Fruit fly (Drosophila melanogaster) whole organism, embryonic: Measurements from ENCODE around the gene MP1.

ENCODE experiments used
- Atf3 ChIP-seq: fragments of 200-800 bp; sonication (Bioruptor generic); optimal IDR thresholded peaks from 3 replicates; lab custom pipeline; 2016; ENCODE audit warnings: missing biosample characterization, missing genetic modification characterization
- Atf6 ChIP-seq: fragments of 200-800 bp; sonication (Bioruptor generic); IDR thresholded peaks from 2 replicates; pipeline ENCODE4 v1.3.6; 2022; ENCODE audit warnings: missing biosample characterization, missing genetic modification characterization
- B-H1 ChIP-seq: fragments of 200-800 bp; sonication (Bioruptor generic); IDR thresholded peaks from 3 replicates; pipeline ENCODE4 v1.3.6; 2022; ENCODE audit warnings: missing biosample characterization, missing genetic modification characterization
- CG11093 ChIP-seq: fragments of 200-800 bp; sonication (Bioruptor generic); IDR thresholded peaks from 3 replicates; pipeline ENCODE4 v1.3.6; 2022; ENCODE audit warnings: missing biosample characterization, missing genetic modification characterization
- CG11398 ChIP-seq: fragments of 200-800 bp; sonication (Bioruptor generic); optimal IDR thresholded peaks from 2 replicates; lab custom pipeline; 2016; ENCODE audit warnings: missing biosample characterization, missing genetic modification characterization
- CG11456 ChIP-seq: fragments of 200-800 bp; sonication (Bioruptor generic); IDR thresholded peaks from 3 replicates; pipeline ENCODE4 v1.3.6; 2022; ENCODE audit warnings: missing biosample characterization, missing genetic modification characterization
- CG11560 ChIP-seq: fragments of 200-800 bp; sonication (Bioruptor generic); IDR thresholded peaks from 3 replicates; pipeline ENCODE4 v1.3.6; 2022; ENCODE audit warnings: missing biosample characterization, missing genetic modification characterization
- CG14441 ChIP-seq: fragments of 200-800 bp; sonication (Bioruptor generic); IDR thresholded peaks from 2 replicates; pipeline ENCODE4 v1.3.6; 2022; ENCODE audit warnings: missing biosample characterization, missing genetic modification characterization
- CG14667 ChIP-seq: fragments of 200-800 bp; sonication (Bioruptor generic); IDR thresholded peaks from 2 replicates; pipeline ENCODE4 v1.3.6; 2022; ENCODE audit warnings: missing biosample characterization, missing genetic modification characterization
- CG15073 ChIP-seq: fragments of 200-800 bp; sonication (Bioruptor generic); optimal IDR thresholded peaks from 2 replicates; lab custom pipeline; 2016; ENCODE audit warnings: missing biosample characterization, missing genetic modification characterization
- CG18011 ChIP-seq: fragments of 200-800 bp; sonication (Bioruptor generic); optimal IDR thresholded peaks from 2 replicates; lab custom pipeline; 2017; ENCODE audit warnings: missing biosample characterization, missing genetic modification characterization, mild to moderate bottlenecking, moderate library complexity, missing genotype
- CG18599 ChIP-seq: fragments of 200-800 bp; sonication (Bioruptor generic); optimal IDR thresholded peaks from 3 replicates; lab custom pipeline; 2017; ENCODE audit warnings: missing biosample characterization, missing genetic modification characterization, mild to moderate bottlenecking, moderate library complexity, missing genetic modification reagents
- CG31365 ChIP-seq: fragments of 200-800 bp; sonication (Bioruptor generic); optimal IDR thresholded peaks from 2 replicates; lab custom pipeline; 2018; ENCODE audit warnings: missing biosample characterization, mild to moderate bottlenecking, missing genetic modification characterization
- CG34376 ChIP-seq: fragments of 200-800 bp; sonication (Bioruptor generic); optimal IDR thresholded peaks from 2 replicates; lab custom pipeline; 2018; ENCODE audit warnings: missing biosample characterization, mild to moderate bottlenecking, missing genetic modification characterization
- CG3726 ChIP-seq: fragments of 200-800 bp; sonication (Bioruptor generic); IDR thresholded peaks from 3 replicates; pipeline ENCODE4, ENCODE4 v1.3.6; 2022; ENCODE audit warnings: missing biosample characterization, missing genetic modification characterization
- CG4424 ChIP-seq: fragments of 200-800 bp; sonication (Bioruptor generic); optimal IDR thresholded peaks from 3 replicates; lab custom pipeline; 2016; ENCODE audit warnings: missing biosample characterization, missing genetic modification characterization
- CG4854 ChIP-seq: fragments of 200-800 bp; sonication (Bioruptor generic); optimal IDR thresholded peaks from 2 replicates; lab custom pipeline; 2016; ENCODE audit warnings: missing biosample characterization, missing genetic modification characterization, inconsistent platforms
- CG5245 ChIP-seq: fragments of 200-800 bp; sonication (Bioruptor generic); optimal IDR thresholded peaks from 3 replicates; lab custom pipeline; 2016; ENCODE audit warnings: missing biosample characterization, missing genetic modification characterization
- CG6272 ChIP-seq: fragments of 200-800 bp; sonication (Bioruptor generic); IDR thresholded peaks from 2 replicates; pipeline ENCODE4 v1.3.6; 2022; ENCODE audit warnings: missing biosample characterization, missing genetic modification characterization
- CG7271 ChIP-seq: fragments of 200-800 bp; sonication (Bioruptor generic); optimal IDR thresholded peaks from 2 replicates; lab custom pipeline; 2018; ENCODE audit warnings: missing biosample characterization, mild to moderate bottlenecking, missing genetic modification characterization, moderate library complexity
- CG7928 ChIP-seq: fragments of 200-800 bp; sonication (Bioruptor generic); optimal IDR thresholded peaks from 2 replicates; lab custom pipeline; 2017; ENCODE audit warnings: missing biosample characterization, mild to moderate bottlenecking, missing genetic modification characterization
- Camta ChIP-seq: fragments of 200-800 bp; sonication (Bioruptor generic); optimal IDR thresholded peaks from 2 replicates; lab custom pipeline; 2016; ENCODE audit warnings: missing biosample characterization, missing genetic modification characterization
- D19B ChIP-seq: fragments of 200-800 bp; sonication (Bioruptor generic); optimal IDR thresholded peaks from 2 replicates; lab custom pipeline; 2017; ENCODE audit warnings: missing biosample characterization, mild to moderate bottlenecking, missing genetic modification characterization
- Dip3 ChIP-seq: fragments of 200-800 bp; sonication (Bioruptor generic); optimal IDR thresholded peaks from 3 replicates; lab custom pipeline; 2016; ENCODE audit warnings: missing biosample characterization, missing genetic modification characterization
- HLHmδ ChIP-seq: fragments of 200-800 bp; sonication (Bioruptor generic); optimal IDR thresholded peaks from 2 replicates; lab custom pipeline; 2018; ENCODE audit warnings: missing biosample characterization, mild to moderate bottlenecking, missing genetic modification characterization, moderate library complexity
- HmgZ ChIP-seq: fragments of 200-800 bp; sonication (Bioruptor generic); optimal IDR thresholded peaks from 2 replicates; lab custom pipeline; 2018; ENCODE audit warnings: missing biosample characterization, mild to moderate bottlenecking, missing genetic modification characterization
- Lpt ChIP-seq: fragments of >200 bp; optimal IDR thresholded peaks from 2 replicates; lab custom pipeline; 2018; ENCODE audit warnings: missing biosample characterization, missing genetic modification characterization
- Mad ChIP-seq: fragments of 200-800 bp; sonication (Bioruptor generic); optimal IDR thresholded peaks from 2 replicates; lab custom pipeline; 2016; ENCODE audit warnings: missing biosample characterization, missing genetic modification characterization
- NFAT ChIP-seq: fragments of 200-800 bp; sonication (Bioruptor generic); IDR thresholded peaks from 2 replicates; pipeline ENCODE4 v1.3.6; 2022; ENCODE audit warnings: missing biosample characterization, missing genetic modification characterization
- Scr ChIP-seq: fragments of 200-800 bp; sonication (Bioruptor generic); IDR thresholded peaks from 2 replicates; pipeline ENCODE4 v1.3.6; 2022; ENCODE audit warnings: missing biosample characterization, missing genetic modification characterization; ENCODE audit not compliant: partially characterized antibody
- Spps ChIP-seq: fragments of 200-800 bp; sonication (Bioruptor generic); optimal IDR thresholded peaks from 2 replicates; lab custom pipeline; 2018; ENCODE audit warnings: missing biosample characterization, mild to moderate bottlenecking, missing genetic modification characterization
- Tbp ChIP-seq: fragments of >200 bp; optimal IDR thresholded peaks from 2 replicates; lab custom pipeline; 2018; ENCODE audit warnings: missing biosample characterization, missing genetic modification characterization
- Vsx1 ChIP-seq: fragments of 200-800 bp; sonication (Bioruptor generic); optimal IDR thresholded peaks from 2 replicates; lab custom pipeline; 2017; ENCODE audit warnings: missing biosample characterization, mild to moderate bottlenecking, missing genetic modification characterization, missing genetic modification reagents
- YL-1 ChIP-seq: fragments of 200-800 bp; sonication (Bioruptor generic); optimal IDR thresholded peaks from 3 replicates; lab custom pipeline; 2017; ENCODE audit warnings: missing biosample characterization, mild to moderate bottlenecking, missing genetic modification characterization
- aop ChIP-seq: fragments of 200-800 bp; sonication (Bioruptor generic); IDR thresholded peaks from 2 replicates; pipeline ENCODE4 v1.3.6; 2022; ENCODE audit warnings: missing biosample characterization, missing genetic modification characterization
- ara ChIP-seq: fragments of 200-800 bp; sonication (Bioruptor generic); IDR thresholded peaks from 2 replicates; pipeline ENCODE4 v1.3.6; 2022; ENCODE audit warnings: missing biosample characterization, missing genetic modification characterization
- bigmax ChIP-seq: fragments of 200-800 bp; sonication (Bioruptor generic); optimal IDR thresholded peaks from 2 replicates; lab custom pipeline; 2018; ENCODE audit warnings: missing biosample characterization, mild to moderate bottlenecking, missing genetic modification characterization
- chif ChIP-seq, 2 experiments: fragments of 200-800 bp; sonication (Bioruptor generic); optimal IDR thresholded peaks; 3 replicates each; lab custom pipeline; 2016; ENCODE audit warnings: missing biosample characterization in 2 of 2, missing genetic modification characterization in 2 of 2
- chm ChIP-seq: fragments of 200-800 bp; sonication (Bioruptor generic); IDR thresholded peaks from 2 replicates; pipeline ENCODE4 v1.3.6; 2022; ENCODE audit warnings: missing biosample characterization, missing genetic modification characterization
- chn ChIP-seq: fragments of 200-800 bp; sonication (Bioruptor generic); optimal IDR thresholded peaks from 2 replicates; lab custom pipeline; 2016; ENCODE audit warnings: missing biosample characterization, missing genetic modification characterization
- corto ChIP-seq: fragments of 200-800 bp; sonication (Bioruptor generic); optimal IDR thresholded peaks from 2 replicates; lab custom pipeline; 2016; ENCODE audit warnings: missing biosample characterization, mild to moderate bottlenecking, missing genetic modification characterization, moderate library complexity
- emc ChIP-seq: fragments of 200-800 bp; sonication (Bioruptor generic); optimal IDR thresholded peaks from 2 replicates; lab custom pipeline; 2016; ENCODE audit warnings: missing biosample characterization, missing genetic modification characterization
- insv ChIP-seq, 2 experiments: fragments of 200-800 bp; sonication (Bioruptor generic); optimal IDR thresholded peaks; 3 replicates each; lab custom pipeline; 2016 to 2018; ENCODE audit warnings: missing biosample characterization in 2 of 2, missing genetic modification characterization in 2 of 2
- inv ChIP-seq: fragments of 200-800 bp; sonication (Bioruptor generic); IDR thresholded peaks from 2 replicates; pipeline ENCODE4 v1.3.6; 2022; ENCODE audit warnings: missing biosample characterization, missing genetic modification characterization; ENCODE audit not compliant: partially characterized antibody
- lilli ChIP-seq: fragments of 200-800 bp; sonication (Bioruptor generic); optimal IDR thresholded peaks from 3 replicates; lab custom pipeline; 2016; ENCODE audit warnings: missing biosample characterization, missing genetic modification characterization
- pum ChIP-seq: fragments of 200-800 bp; sonication (Bioruptor generic); optimal IDR thresholded peaks from 2 replicates; lab custom pipeline; 2016; ENCODE audit warnings: missing biosample characterization, missing genetic modification characterization
- pzg ChIP-seq: fragments of 200-800 bp; sonication (Bioruptor generic); optimal IDR thresholded peaks from 3 replicates; lab custom pipeline; 2018; ENCODE audit warnings: missing biosample characterization, mild to moderate bottlenecking, missing genetic modification characterization, moderate library complexity
- repo ChIP-seq: fragments of 200-800 bp; sonication (Bioruptor generic); optimal IDR thresholded peaks from 2 replicates; lab custom pipeline; 2016; ENCODE audit warnings: missing biosample characterization, missing genetic modification characterization
- ro ChIP-seq: fragments of 200-800 bp; sonication (Bioruptor generic); IDR thresholded peaks from 2 replicates; pipeline ENCODE4 v1.3.6; 2022; ENCODE audit warnings: missing biosample characterization, missing genetic modification characterization
- slou ChIP-seq: fragments of 200-800 bp; sonication (Bioruptor generic); optimal IDR thresholded peaks from 3 replicates; lab custom pipeline; 2016; ENCODE audit warnings: missing biosample characterization, missing genetic modification characterization
- so ChIP-seq: fragments of 200-800 bp; sonication (Bioruptor generic); IDR thresholded peaks from 3 replicates; pipeline ENCODE4 v1.3.6; 2022; ENCODE audit warnings: missing biosample characterization, missing genetic modification characterization
- sqz ChIP-seq: fragments of 200-800 bp; sonication (Bioruptor generic); optimal IDR thresholded peaks from 3 replicates; lab custom pipeline; 2018; ENCODE audit warnings: missing biosample characterization, mild to moderate bottlenecking, missing genetic modification characterization

The MP1 gene

dm6 chr3R:4311067-4311723 is 3.5 kb downstream of the MP1 start, which contains the start of gene Suv3 (continued):
- TF ChIP-seq so (GFP tag; lab: Robert Waterston, UW) (no peak), Camta (GFP tag; lab: Kevin White, UChicago) (no peak), NFAT (GFP tag; lab: Robert Waterston, UW) (no peak), emc (GFP tag; lab: Kevin White, UChicago) (no peak), CG18599 (GFP tag; lab: Kevin White, UChicago) (no peak), CG3726 (GFP tag; lab: Robert Waterston, UW) (no peak), ara (no peak), Vsx1 (GFP tag; lab: Kevin White, UChicago) (no peak), D19B (GFP tag; lab: Kevin White, UChicago) (no peak), CG6272 (GFP tag; lab: Robert Waterston, UW) (no peak), chif (GFP tag; optimal IDR thresholded peaks at IDR 0.05; lab: Kevin White, UChicago) (no peak), CG34376 (peak; percentile 12), CG11093 (GFP tag; lab: Robert Waterston, UW) (no peak), CG15073 (GFP tag; lab: Kevin White, UChicago) (no peak), corto (GFP tag; lab: Kevin White, UChicago) (no peak), B-H1 (GFP tag; lab: Robert Waterston, UW) (0 out of 3 replicates have a peak, but pooled peaks have one; percentile 19), Tbp (no peak), HmgZ (peak; percentile 23), CG11398 (GFP tag; lab: Kevin White, UChicago) (no peak), HLHmδ (GFP tag; lab: Kevin White, UChicago) (no peak), Atf3 (GFP tag; lab: Kevin White, UChicago) (no peak), Scr (GFP tag; lab: Robert Waterston, UW) (no peak), sqz (GFP tag; lab: Kevin White, UChicago) (no peak), CG14441 (GFP tag; lab: Robert Waterston, UW) (no peak), CG18011 (GFP tag; lab: Kevin White, UChicago) (no peak), pum (GFP tag; lab: Kevin White, UChicago) (no peak), slou (no peak), Dip3 (GFP tag; lab: Kevin White, UChicago) (no peak), CG4854 (no peak), lilli (no peak), chn (GFP tag; lab: Kevin White, UChicago) (no peak), CG7928 (no peak), YL-1 (GFP tag; lab: Kevin White, UChicago) (peak; percentile 47), CG14667 (GFP tag; lab: Robert Waterston, UW) (no peak), CG11456 (no peak), insv (GFP tag; optimal IDR thresholded peaks at IDR 0.05; lab: Kevin White, UChicago) (peak in 1 of 2 experiments; percentile 56), CG4424 (GFP tag; lab: Kevin White, UChicago) (peak; percentile 5), CG31365 (tag; lab: Kevin White, UChicago) (no peak), Mad (GFP tag; lab: Kevin White, UChicago) (no peak), chm (GFP tag; lab: Robert Waterston, UW) (no peak), Atf6 (GFP tag; lab: Robert Waterston, UW) (no peak), Spps (tag; lab: Kevin White, UChicago) (no peak), bigmax (GFP tag; lab: Kevin White, UChicago) (no peak), repo (GFP tag; lab: Kevin White, UChicago) (no peak), CG5245 (GFP tag; lab: Kevin White, UChicago) (no peak), CG7271 (tag; lab: Kevin White, UChicago) (no peak), CG11560 (no peak), Lpt (GFP tag; lab: Kevin White, UChicago) (no peak), pzg (GFP tag; lab: Kevin White, UChicago) (peak; percentile 46), aop (GFP tag; lab: Robert Waterston, UW) (no peak), ro (GFP tag; lab: Robert Waterston, UW) (no peak), inv (GFP tag; lab: Robert Waterston, UW) (no peak)
